Fruit fly (Drosophila melanogaster) whole organism, pupa: ENCODE data around the gene Prosbeta2R1.

Experiments used
- CG17806 ChIP-seq: fragments of 200-800 bp; sonication (Bioruptor generic); optimal IDR thresholded peaks from 2 replicates; lab custom pipeline; 2018; ENCODE audit warnings: missing biosample characterization, mild to moderate bottlenecking, missing genetic modification characterization, moderate library complexity
- CG8159 ChIP-seq: fragments of 200-800 bp; sonication (Bioruptor generic); optimal IDR thresholded peaks from 3 replicates; lab custom pipeline; 2018; ENCODE audit warnings: missing biosample characterization, mild to moderate bottlenecking, missing genetic modification characterization, moderate library complexity
- CG9948 ChIP-seq: fragments of 200-800 bp; sonication (Bioruptor generic); optimal IDR thresholded peaks from 2 replicates; lab custom pipeline; 2018; ENCODE audit warnings: missing biosample characterization, mild to moderate bottlenecking, missing genetic modification characterization, moderate library complexity
- EcR ChIP-seq: fragments of 200-800 bp; sonication (Bioruptor generic); optimal IDR thresholded peaks from 3 replicates; lab custom pipeline; 2019; ENCODE audit warnings: missing biosample characterization, missing genetic modification characterization, mild to moderate bottlenecking, moderate library complexity, missing genetic modification reagents
- Pif1B ChIP-seq: fragments of 200-800 bp; sonication (Bioruptor generic); optimal IDR thresholded peaks from 3 replicates; lab custom pipeline; 2016; ENCODE audit warnings: missing biosample characterization, missing genetic modification characterization
- fd96Ca ChIP-seq: fragments of 200-800 bp; sonication (Bioruptor generic); IDR thresholded peaks from 3 replicates; pipeline ENCODE4 v1.3.6; 2022; ENCODE audit warnings: missing biosample characterization, missing genetic modification characterization

DNA sequence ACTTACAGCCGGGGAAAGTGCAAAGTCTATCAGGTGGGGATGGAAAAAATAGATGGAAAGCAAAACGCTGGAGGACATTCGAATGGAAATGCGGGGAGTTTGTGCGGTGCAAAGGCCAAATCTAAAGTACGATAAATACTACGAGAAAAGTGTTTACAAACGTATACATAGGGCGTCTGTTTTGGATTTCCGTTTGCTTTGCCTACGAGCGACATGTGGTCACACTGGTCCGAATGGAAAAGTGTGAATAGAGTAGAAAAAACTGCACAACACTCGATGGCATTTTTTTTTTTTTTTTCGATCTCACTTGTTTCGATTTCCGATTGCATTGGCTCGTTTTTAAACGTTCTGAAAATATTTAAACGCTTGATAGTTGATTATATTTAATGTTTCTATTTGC lies 31.0 kb downstream of the Prosbeta2R1 start:
- TF ChIP-seq CG17806 (tag; lab: Kevin White, UChicago) (no peak), CG9948 (no peak), Pif1B (GFP tag; lab: Kevin White, UChicago) (no peak), fd96Ca (GFP tag; lab: Robert Waterston, UW) (no peak), EcR (GFP tag; lab: Kevin White, UChicago) (no peak), CG8159 (tag; lab: Kevin White, UChicago) (no peak)
